Worm (Caenorhabditis elegans) whole organism, L2 larva: ENCODE measurements around the gene let-754.

ENCODE experiments used
- egl-27 ChIP-seq: sonication (generic microtip); optimal IDR thresholded peaks from 3 replicates; lab custom pipeline; 2017; ENCODE audit warnings: missing biosample characterization, missing genetic modification reagents, missing genetic modification characterization
- mdl-1 ChIP-seq, 2 experiments: fragments of 150-350 bp in 1 of 2; sonication (generic microtip) in 1 of 2; optimal IDR thresholded peaks; 2 replicates each; lab custom pipeline; 2017; ENCODE audit warnings: missing biosample characterization in 2 of 2, missing genetic modification characterization in 2 of 2

ce11 chrIII:7947677-7948076 lies 5.4 kb downstream of the let-754 start:
- TF ChIP-seq mdl-1 (tag; optimal IDR thresholded peaks at IDR 0.05; lab: Kevin White, UChicago) (no peak), egl-27 (tag; lab: Kevin White, UChicago) (no peak)
